Worm (Caenorhabditis elegans) whole organism, midembryonic: Measurements from ENCODE around the gene tbc-19.

ENCODE experiments used
- T22C8.4 ChIP-seq: fragments of 200-800 bp; sonication (Bioruptor generic); IDR thresholded peaks from 2 replicates; pipeline ENCODE4 v1.3.6; 2022; ENCODE audit warnings: missing genetic modification characterization, missing compliant biosample characterization
- cog-1 ChIP-seq: sonication (generic microtip); optimal IDR thresholded peaks from 2 replicates; lab custom pipeline; 2016; ENCODE audit warnings: missing genetic modification characterization, missing compliant biosample characterization
- flt-1 ChIP-seq: fragments of 200-800 bp; sonication (Bioruptor generic); IDR thresholded peaks from 2 replicates; pipeline ENCODE4 v1.3.6; 2022; ENCODE audit warnings: missing genetic modification characterization, missing compliant biosample characterization
- klf-2 ChIP-seq: fragments of 200-800 bp; sonication (Bioruptor generic); conservative IDR thresholded peaks from 2 replicates; pipeline ENCODE4 v1.3.6; 2022; ENCODE audit warnings: missing genetic modification reagents, missing genetic modification characterization, missing compliant biosample characterization
- med-1 ChIP-seq: sonication (generic microtip); optimal IDR thresholded peaks from 2 replicates; lab custom pipeline; 2017; ENCODE audit warnings: missing genetic modification characterization, mild to moderate bottlenecking, missing compliant biosample characterization, antibody characterized with exemption, missing genetic modification reagents; ENCODE audit not compliant: insufficient read depth
- ref-1 ChIP-seq: fragments of 200-800 bp; sonication (Bioruptor generic); conservative IDR thresholded peaks from 2 replicates; pipeline ENCODE4 v1.3.6; 2022; ENCODE audit warnings: missing genetic modification reagents, missing genetic modification characterization, missing compliant biosample characterization
- tab-1 ChIP-seq: fragments of 200-800 bp; sonication (Bioruptor generic); IDR thresholded peaks from 2 replicates; pipeline ENCODE4 v1.3.6; 2022; ENCODE audit warnings: missing genetic modification characterization, missing compliant biosample characterization
- ztf-23 ChIP-seq: fragments of 200-800 bp; sonication (Bioruptor generic); IDR thresholded peaks from 2 replicates; pipeline ENCODE4 v1.3.6; 2022; ENCODE audit warnings: missing genetic modification reagents, missing genetic modification characterization, missing compliant biosample characterization
- ztf-29 ChIP-seq: fragments of 200-800 bp; sonication (Bioruptor generic); IDR thresholded peaks from 2 replicates; pipeline ENCODE4 v1.3.6; 2022; ENCODE audit warnings: missing genetic modification reagents, missing genetic modification characterization, missing compliant biosample characterization

The tbc-19 gene

DNA sequence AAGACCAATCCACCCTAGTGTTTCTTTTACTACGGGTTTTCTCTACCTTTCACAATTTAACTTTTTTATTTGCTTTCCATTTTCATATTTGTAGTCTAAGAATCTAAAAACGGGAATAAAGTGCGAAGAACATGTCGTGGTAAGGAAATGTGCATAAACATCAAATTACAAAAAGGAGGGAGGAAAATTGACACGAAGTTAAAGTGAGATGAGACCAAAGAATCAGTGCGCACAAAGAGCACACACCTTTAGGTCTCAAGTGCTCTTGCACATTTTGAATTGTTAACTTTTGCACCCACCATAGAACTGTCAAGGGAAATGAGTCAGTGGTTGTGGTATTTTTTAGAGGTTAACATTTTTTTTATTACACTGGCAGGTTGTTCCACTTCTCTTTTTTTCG is 18.2 kb upstream of the tbc-19 start:
- no peak for TF ChIP-seq klf-2 (GFP tag; lab: Robert Waterston, UW)
- no peak for TF ChIP-seq T22C8.4 (GFP tag; lab: Robert Waterston, UW)
- no peak for TF ChIP-seq cog-1 (tag; lab: Kevin White, UChicago)
- TF ChIP-seq tab-1 (GFP tag; lab: Robert Waterston, UW) = no peak
- no peak for TF ChIP-seq ref-1 (GFP tag; lab: Robert Waterston, UW)
- TF ChIP-seq ztf-29 (GFP tag; lab: Robert Waterston, UW) = no peak
- no peak for TF ChIP-seq ztf-23 (GFP tag; lab: Robert Waterston, UW)
- no peak for TF ChIP-seq flt-1 (GFP tag; lab: Robert Waterston, UW)
- TF ChIP-seq med-1 (GFP tag; lab: Kevin White, UChicago) = no peak

DNA sequence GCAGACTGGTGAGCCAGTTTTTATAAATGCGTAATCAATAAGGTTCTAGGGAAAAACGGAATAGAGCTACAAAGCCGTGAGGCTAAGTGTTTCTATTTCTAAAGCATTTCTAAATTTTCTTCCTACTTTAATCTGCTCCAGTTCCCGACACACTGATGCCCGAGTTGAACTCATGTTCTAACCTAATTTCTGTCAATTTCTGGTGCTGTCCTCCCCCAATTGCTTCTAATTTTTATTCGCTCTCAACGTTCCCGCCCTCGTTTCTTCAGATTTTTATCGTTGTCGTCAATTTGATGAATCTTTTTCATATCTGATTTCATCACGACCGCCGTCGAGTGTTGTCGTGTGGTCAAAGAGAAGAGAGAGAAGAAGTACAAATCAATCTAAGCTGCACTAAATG is 17.6 kb upstream of the tbc-19 start:
- TF ChIP-seq klf-2 (GFP tag; lab: Robert Waterston, UW) (no peak), T22C8.4 (GFP tag; lab: Robert Waterston, UW) (no peak), cog-1 (tag; lab: Kevin White, UChicago) (no peak), ref-1 (GFP tag; lab: Robert Waterston, UW) (no peak), ztf-29 (GFP tag; lab: Robert Waterston, UW) (no peak), tab-1 (GFP tag; lab: Robert Waterston, UW) (no peak), flt-1 (GFP tag; lab: Robert Waterston, UW) (no peak)

- TF ChIP-seq med-1 (GFP tag; lab: Kevin White, UChicago) (no peak), ref-1 (GFP tag; lab: Robert Waterston, UW) (no peak), T22C8.4 (GFP tag; lab: Robert Waterston, UW) (no peak), ztf-29 (GFP tag; lab: Robert Waterston, UW) (no peak), cog-1 (tag; lab: Kevin White, UChicago) (no peak), ztf-23 (GFP tag; lab: Robert Waterston, UW) (no peak), flt-1 (GFP tag; lab: Robert Waterston, UW) (no peak)
Measured at ce11 chrX:14029392-14029791, 17.1 kb upstream of the tbc-19 start.

ce11 chrX:14028492-14028891 is 16.2 kb upstream of the tbc-19 start:
- TF ChIP-seq tab-1 (GFP tag; lab: Robert Waterston, UW) = no peak

DNA sequence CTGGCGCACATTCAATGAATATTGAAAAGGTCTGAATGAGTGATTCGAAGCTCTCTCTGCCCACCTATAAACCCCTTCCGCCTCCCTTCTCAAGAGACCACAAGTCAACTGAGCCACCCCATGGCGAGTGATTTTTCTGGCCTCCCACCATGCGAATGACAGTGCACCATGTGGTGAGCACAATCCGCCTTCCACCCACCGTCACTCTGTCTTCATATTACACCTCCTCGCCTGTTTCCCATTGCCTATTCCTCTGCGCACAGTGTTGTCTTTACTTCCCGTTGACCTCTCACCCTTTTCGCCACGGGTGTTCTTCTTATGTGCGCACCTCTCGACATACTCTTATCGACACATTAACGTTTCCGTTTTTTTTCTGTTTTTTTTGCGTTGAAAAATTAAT is 14.6 kb upstream of the tbc-19 start:
- no peak for TF ChIP-seq cog-1 (tag; lab: Kevin White, UChicago)
- TF ChIP-seq ztf-29 (GFP tag; lab: Robert Waterston, UW) = no peak
- no peak for TF ChIP-seq ref-1 (GFP tag; lab: Robert Waterston, UW)
- TF ChIP-seq klf-2 (GFP tag; lab: Robert Waterston, UW) = no peak
- no peak for TF ChIP-seq tab-1 (GFP tag; lab: Robert Waterston, UW)
- no peak for TF ChIP-seq med-1 (GFP tag; lab: Kevin White, UChicago)
- no peak for TF ChIP-seq T22C8.4 (GFP tag; lab: Robert Waterston, UW)
- no peak for TF ChIP-seq ztf-23 (GFP tag; lab: Robert Waterston, UW)
- no peak for TF ChIP-seq flt-1 (GFP tag; lab: Robert Waterston, UW)

ce11 chrX:14024400-14024953 is 12.2 kb upstream of the tbc-19 start:
- TF ChIP-seq tab-1 (GFP tag; lab: Robert Waterston, UW) = 0 out of 2 replicates have a peak, but pooled peaks have one; percentile 43
- TF ChIP-seq ztf-29 (GFP tag; lab: Robert Waterston, UW) = no peak
- no peak for TF ChIP-seq klf-2 (GFP tag; lab: Robert Waterston, UW)

DNA sequence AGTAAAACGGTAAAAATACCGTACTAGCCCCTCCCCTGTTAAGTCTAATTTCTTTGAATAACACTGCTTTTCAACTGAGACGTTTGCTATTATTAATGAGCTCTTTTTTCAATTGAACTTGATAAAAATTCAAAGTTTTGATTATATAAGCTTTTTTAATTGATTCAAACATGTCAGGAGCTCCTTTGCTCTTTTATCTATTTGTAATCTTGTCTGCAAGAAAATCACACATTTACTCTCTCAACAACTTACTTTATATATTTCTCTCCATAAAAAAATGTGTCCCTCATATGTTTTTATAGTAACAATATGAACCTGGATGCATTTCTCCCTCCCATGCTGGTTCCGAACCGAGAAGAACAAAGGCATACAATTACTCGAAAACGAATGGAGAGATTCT is 8.0 kb upstream of the tbc-19 start, which contains the start of gene C04C11.1:
TSS of gene C04C11.1 (plus strand) at position 301 of the 400 bp plus-strand sequence.
- no peak for TF ChIP-seq ztf-23 (GFP tag; lab: Robert Waterston, UW)
- no peak for TF ChIP-seq klf-2 (GFP tag; lab: Robert Waterston, UW)
- TF ChIP-seq tab-1 (GFP tag; lab: Robert Waterston, UW) = no peak
- TF ChIP-seq ztf-29 (GFP tag; lab: Robert Waterston, UW) = no peak
- TF ChIP-seq cog-1 (tag; lab: Kevin White, UChicago) = no peak
- TF ChIP-seq T22C8.4 (GFP tag; lab: Robert Waterston, UW) = no peak
- TF ChIP-seq med-1 (GFP tag; lab: Kevin White, UChicago) = no peak
- no peak for TF ChIP-seq flt-1 (GFP tag; lab: Robert Waterston, UW)
- TF ChIP-seq ref-1 (GFP tag; lab: Robert Waterston, UW) = no peak

DNA sequence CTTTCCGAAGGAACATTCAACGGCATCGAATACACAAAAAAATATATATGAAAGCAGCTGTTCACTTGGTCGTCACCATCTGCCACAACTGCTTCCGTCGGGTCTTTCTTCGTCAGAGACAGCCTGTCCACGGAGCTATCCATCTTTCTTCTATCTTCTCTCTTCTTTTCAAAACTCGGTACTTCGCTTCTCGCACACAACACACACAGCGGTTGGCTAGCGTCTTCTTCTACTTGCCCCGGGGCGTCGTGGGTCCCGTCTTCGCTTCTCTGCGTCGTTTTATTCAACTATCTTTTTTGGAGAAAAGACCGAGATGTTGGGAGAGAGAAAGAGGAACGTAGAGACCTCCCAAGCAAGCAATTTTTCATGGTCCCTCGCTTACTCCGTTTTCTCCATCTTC is 4.4 kb upstream of the tbc-19 start:
- no peak for TF ChIP-seq med-1 (GFP tag; lab: Kevin White, UChicago)
- TF ChIP-seq cog-1 (tag; lab: Kevin White, UChicago) = no peak
- no peak for TF ChIP-seq ref-1 (GFP tag; lab: Robert Waterston, UW)
- TF ChIP-seq ztf-23 (GFP tag; lab: Robert Waterston, UW) = no peak
- 0 out of 2 replicates have a peak, but pooled peaks have one; percentile 32 for TF ChIP-seq tab-1 (GFP tag; lab: Robert Waterston, UW)
- TF ChIP-seq T22C8.4 (GFP tag; lab: Robert Waterston, UW) = no peak
- no peak for TF ChIP-seq ztf-29 (GFP tag; lab: Robert Waterston, UW)
- TF ChIP-seq klf-2 (GFP tag; lab: Robert Waterston, UW) = no peak
- peak; percentile 31; the same call in 1 of the 2 replicates for TF ChIP-seq flt-1 (GFP tag; lab: Robert Waterston, UW)

DNA sequence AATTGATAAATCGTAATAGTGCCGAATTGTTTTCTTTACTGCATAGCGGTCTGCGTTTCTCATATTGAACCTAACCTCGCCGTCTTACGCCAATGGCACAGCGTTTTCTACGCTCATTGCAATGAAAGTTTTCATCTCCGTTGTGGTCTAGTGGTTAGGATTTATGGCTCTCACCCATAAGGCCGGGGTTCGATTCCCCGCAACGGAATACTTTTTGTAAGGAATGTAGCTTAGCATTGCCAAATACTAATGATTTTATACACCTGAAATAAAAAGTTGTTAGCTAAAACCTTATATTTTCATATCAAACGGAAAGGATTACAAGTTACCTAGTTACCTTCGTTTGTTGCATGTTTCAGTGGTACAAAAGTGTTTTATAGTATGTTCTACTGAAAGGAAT is 3.5 kb upstream of the tbc-19 start:
- TF ChIP-seq ztf-29 (GFP tag; lab: Robert Waterston, UW) (peak; percentile 75; the same call in 1 of the 2 replicates), med-1 (GFP tag; lab: Kevin White, UChicago) (peak; percentile 2), ztf-23 (GFP tag; lab: Robert Waterston, UW) (peak; percentile 91), tab-1 (GFP tag; lab: Robert Waterston, UW) (peak; percentile 87), T22C8.4 (GFP tag; lab: Robert Waterston, UW) (peak; percentile 83), klf-2 (GFP tag; lab: Robert Waterston, UW) (peak; percentile 82), flt-1 (GFP tag; lab: Robert Waterston, UW) (peak; percentile 91), cog-1 (tag; lab: Kevin White, UChicago) (peak; percentile 86), ref-1 (GFP tag; lab: Robert Waterston, UW) (peak; percentile 81)
